Worm (Caenorhabditis elegans) whole organism, midembryonic: ENCODE results near the gene C14A4.7.

ENCODE experiments used
- T22C8.4 ChIP-seq: fragments of 200-800 bp; sonication (Bioruptor generic); IDR thresholded peaks from 2 replicates; pipeline ENCODE4 v1.3.6; 2022; ENCODE audit warnings: missing genetic modification characterization, missing compliant biosample characterization
- cog-1 ChIP-seq: sonication (generic microtip); optimal IDR thresholded peaks from 2 replicates; lab custom pipeline; 2016; ENCODE audit warnings: missing genetic modification characterization, missing compliant biosample characterization
- flt-1 ChIP-seq: fragments of 200-800 bp; sonication (Bioruptor generic); IDR thresholded peaks from 2 replicates; pipeline ENCODE4 v1.3.6; 2022; ENCODE audit warnings: missing genetic modification characterization, missing compliant biosample characterization
- klf-2 ChIP-seq: fragments of 200-800 bp; sonication (Bioruptor generic); conservative IDR thresholded peaks from 2 replicates; pipeline ENCODE4 v1.3.6; 2022; ENCODE audit warnings: missing genetic modification reagents, missing genetic modification characterization, missing compliant biosample characterization
- med-1 ChIP-seq: sonication (generic microtip); optimal IDR thresholded peaks from 2 replicates; lab custom pipeline; 2017; ENCODE audit warnings: missing genetic modification characterization, mild to moderate bottlenecking, missing compliant biosample characterization, antibody characterized with exemption, missing genetic modification reagents; ENCODE audit not compliant: insufficient read depth
- ref-1 ChIP-seq: fragments of 200-800 bp; sonication (Bioruptor generic); conservative IDR thresholded peaks from 2 replicates; pipeline ENCODE4 v1.3.6; 2022; ENCODE audit warnings: missing genetic modification reagents, missing genetic modification characterization, missing compliant biosample characterization
- tab-1 ChIP-seq: fragments of 200-800 bp; sonication (Bioruptor generic); IDR thresholded peaks from 2 replicates; pipeline ENCODE4 v1.3.6; 2022; ENCODE audit warnings: missing genetic modification characterization, missing compliant biosample characterization
- ztf-23 ChIP-seq: fragments of 200-800 bp; sonication (Bioruptor generic); IDR thresholded peaks from 2 replicates; pipeline ENCODE4 v1.3.6; 2022; ENCODE audit warnings: missing genetic modification reagents, missing genetic modification characterization, missing compliant biosample characterization
- ztf-29 ChIP-seq: fragments of 200-800 bp; sonication (Bioruptor generic); IDR thresholded peaks from 2 replicates; pipeline ENCODE4 v1.3.6; 2022; ENCODE audit warnings: missing genetic modification reagents, missing genetic modification characterization, missing compliant biosample characterization

Gene C14A4.7

DNA sequence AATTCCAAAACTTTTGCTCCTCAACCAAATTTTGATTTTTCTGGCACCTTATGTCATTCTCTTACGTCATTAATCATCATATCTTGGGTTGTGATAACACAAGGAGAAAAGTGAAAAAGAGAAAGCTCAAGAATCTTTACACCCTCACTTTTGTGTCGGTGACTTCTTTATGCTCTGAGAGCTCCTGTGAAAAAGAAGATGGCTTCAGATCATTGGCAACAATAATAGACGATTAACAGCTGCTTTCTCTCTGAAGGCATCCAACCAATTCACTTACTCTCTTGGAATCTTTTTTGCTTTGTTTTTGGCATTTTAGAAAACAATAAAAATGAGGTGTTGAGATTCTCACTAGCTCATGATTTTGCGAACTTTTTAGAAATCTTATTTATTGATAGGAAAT is 26.9 kb downstream of the C14A4.7 start:
- no peak for TF ChIP-seq ref-1 (GFP tag; lab: Robert Waterston, UW)
- TF ChIP-seq ztf-29 (GFP tag; lab: Robert Waterston, UW): no peak
- no peak for TF ChIP-seq ztf-23
- no peak for TF ChIP-seq T22C8.4 (GFP tag; lab: Robert Waterston, UW)
- TF ChIP-seq cog-1 (tag; lab: Kevin White, UChicago): no peak
- TF ChIP-seq flt-1 (GFP tag; lab: Robert Waterston, UW): no peak
- no peak for TF ChIP-seq tab-1 (GFP tag; lab: Robert Waterston, UW)
- TF ChIP-seq klf-2 (GFP tag; lab: Robert Waterston, UW): no peak
- no peak for TF ChIP-seq med-1 (GFP tag; lab: Kevin White, UChicago)

DNA sequence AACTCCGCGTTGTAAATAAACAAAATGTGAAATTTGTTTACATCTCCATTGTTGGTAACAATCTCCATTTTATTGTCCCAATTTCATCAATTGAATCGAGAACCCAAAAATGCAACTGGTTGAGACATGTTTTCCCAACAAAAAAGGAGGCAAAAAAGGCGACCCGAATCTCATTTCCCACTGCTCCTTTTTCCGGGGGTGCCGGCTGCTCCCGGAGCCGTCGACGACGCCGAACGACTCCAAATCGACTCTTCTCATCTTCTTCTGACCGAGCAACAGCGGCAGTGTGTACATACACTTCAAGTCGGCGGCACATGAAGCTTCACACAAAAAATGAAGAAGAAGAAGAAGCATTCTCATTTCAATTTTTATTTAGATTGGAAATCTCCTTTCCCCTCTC is 29.9 kb downstream of the C14A4.7 start:
- TF ChIP-seq ztf-29 (GFP tag; lab: Robert Waterston, UW): no peak
- TF ChIP-seq tab-1 (GFP tag; lab: Robert Waterston, UW): no peak
- no peak for TF ChIP-seq flt-1 (GFP tag; lab: Robert Waterston, UW)
- no peak for TF ChIP-seq ztf-23
- no peak for TF ChIP-seq T22C8.4 (GFP tag; lab: Robert Waterston, UW)

DNA sequence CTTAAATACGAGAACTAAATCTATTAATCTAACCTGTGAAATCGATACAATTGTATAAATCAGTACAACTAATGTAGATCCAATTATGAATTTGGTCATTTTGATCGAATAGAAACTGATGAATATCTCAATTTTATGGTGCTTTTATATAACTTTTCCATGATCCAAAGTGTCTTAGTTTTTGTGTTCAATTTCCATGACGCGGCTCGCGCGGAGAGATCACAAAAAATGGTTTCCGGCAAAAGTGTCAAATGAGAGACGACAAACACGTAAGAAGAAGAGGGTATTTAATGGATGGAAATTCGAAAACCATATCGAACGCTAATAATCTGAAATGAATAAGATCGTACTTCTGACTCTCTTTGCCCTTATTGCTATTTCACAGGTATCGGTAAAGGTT is 31.8 kb downstream of the C14A4.7 start, which contains the start of the genes C06A1.6 and C06A1.7:
C06A1.6 (minus strand) TSS at position 101 of the 400 bp plus-strand sequence.
C06A1.7 (plus strand) TSS at position 314 of the 400 bp plus-strand sequence.
- no peak for TF ChIP-seq flt-1 (GFP tag; lab: Robert Waterston, UW)
- no peak for TF ChIP-seq ztf-23
- no peak for TF ChIP-seq klf-2 (GFP tag; lab: Robert Waterston, UW)
- TF ChIP-seq cog-1 (tag; lab: Kevin White, UChicago): no peak
- no peak for TF ChIP-seq T22C8.4 (GFP tag; lab: Robert Waterston, UW)
- no peak for TF ChIP-seq ref-1 (GFP tag; lab: Robert Waterston, UW)
- TF ChIP-seq tab-1 (GFP tag; lab: Robert Waterston, UW): no peak
- TF ChIP-seq ztf-29 (GFP tag; lab: Robert Waterston, UW): no peak
- TF ChIP-seq med-1 (GFP tag; lab: Kevin White, UChicago): no peak

DNA sequence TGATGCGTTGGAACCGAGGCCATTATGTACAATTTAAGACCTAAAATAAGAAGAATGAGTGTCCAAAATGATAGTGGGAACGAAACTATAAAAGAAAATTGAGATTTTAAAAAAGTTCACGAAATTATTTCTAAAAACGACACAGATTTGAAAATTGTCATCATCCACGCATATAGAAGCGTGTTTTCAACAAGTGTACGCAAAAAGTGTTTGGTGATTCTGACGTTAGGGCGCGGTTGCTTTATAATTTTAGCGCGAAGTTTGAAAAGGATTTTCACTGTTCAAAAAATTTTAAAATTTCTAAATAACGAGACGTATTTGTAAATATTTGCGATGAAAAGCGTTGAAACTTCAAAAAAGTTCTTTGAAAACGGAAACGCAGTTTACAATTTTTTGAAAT is 33.0 kb downstream of the C14A4.7 start, which contains the start of gene cdc-48.1:
cdc-48.1 (minus strand) TSS at position 40 of the 400 bp plus-strand sequence.
- peak; percentile 94 for TF ChIP-seq ztf-23
- peak; percentile 94 for TF ChIP-seq flt-1 (GFP tag; lab: Robert Waterston, UW)
- TF ChIP-seq T22C8.4 (GFP tag; lab: Robert Waterston, UW): peak; percentile 76
- peak; percentile 76 for TF ChIP-seq klf-2 (GFP tag; lab: Robert Waterston, UW)
- TF ChIP-seq ref-1 (GFP tag; lab: Robert Waterston, UW): no peak
- peak; percentile 99 for TF ChIP-seq cog-1 (tag; lab: Kevin White, UChicago)
- TF ChIP-seq tab-1 (GFP tag; lab: Robert Waterston, UW): peak; percentile 80
- TF ChIP-seq med-1 (GFP tag; lab: Kevin White, UChicago): peak; percentile 25
- TF ChIP-seq ztf-29 (GFP tag; lab: Robert Waterston, UW): peak; percentile 60; the same call in 1 of the 2 replicates

DNA sequence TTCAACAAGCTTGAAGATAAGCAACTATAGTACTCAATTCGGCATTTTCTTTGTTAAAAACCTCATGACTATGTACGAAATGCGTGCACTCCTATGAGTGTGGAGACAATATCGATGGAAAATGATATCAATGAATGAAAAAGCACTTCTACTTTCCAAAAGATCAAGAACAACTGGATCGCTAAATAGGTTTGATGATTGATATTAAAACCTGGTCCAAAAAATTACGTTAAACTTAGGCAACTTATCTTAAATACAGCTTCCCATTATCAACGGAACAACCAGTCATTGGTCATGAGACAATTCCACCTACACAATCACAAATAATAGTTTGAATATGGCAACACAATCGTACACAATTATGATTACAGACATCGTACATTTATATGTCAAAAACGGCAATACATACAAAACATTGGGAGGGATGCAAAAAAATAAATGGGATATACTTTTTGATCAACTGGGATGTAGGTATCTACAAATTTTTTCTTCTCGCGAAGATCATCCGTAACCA is 36.6 kb downstream of the C14A4.7 start:
- TF ChIP-seq T22C8.4 (GFP tag; lab: Robert Waterston, UW): no peak
- no peak for TF ChIP-seq ztf-29 (GFP tag; lab: Robert Waterston, UW)
- no peak for TF ChIP-seq ztf-23
- TF ChIP-seq ref-1 (GFP tag; lab: Robert Waterston, UW): no peak
- TF ChIP-seq klf-2 (GFP tag; lab: Robert Waterston, UW): no peak
- TF ChIP-seq tab-1 (GFP tag; lab: Robert Waterston, UW): no peak
- TF ChIP-seq cog-1 (tag; lab: Kevin White, UChicago): no peak
- TF ChIP-seq flt-1 (GFP tag; lab: Robert Waterston, UW): no peak
- no peak for TF ChIP-seq med-1 (GFP tag; lab: Kevin White, UChicago)

DNA sequence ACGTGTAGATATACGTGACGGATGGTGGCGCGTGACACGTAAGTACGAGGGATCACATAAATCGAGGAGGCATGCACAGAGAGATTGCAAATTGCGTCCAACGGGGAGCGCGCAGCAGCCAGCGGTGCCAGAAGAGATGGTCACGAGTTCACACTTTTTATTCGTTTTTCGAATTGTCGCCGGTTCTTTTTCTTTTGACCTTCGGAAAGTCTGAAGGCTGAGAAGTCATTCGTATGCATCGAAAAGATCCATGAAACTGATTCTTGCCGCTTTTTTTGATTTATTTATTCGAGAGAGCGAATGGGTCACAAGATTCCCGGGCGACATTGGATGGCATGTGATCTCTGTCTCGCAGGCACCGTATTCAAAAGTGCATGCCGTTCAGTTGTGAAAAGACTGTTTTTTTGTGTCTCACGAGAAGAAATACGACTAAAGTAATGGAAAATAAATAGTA is 37.4 kb downstream of the C14A4.7 start:
- no peak for TF ChIP-seq ref-1 (GFP tag; lab: Robert Waterston, UW)
- TF ChIP-seq ztf-23: 0 out of 2 replicates have a peak, but pooled peaks have one; percentile 20
- 0 out of 2 replicates have a peak, but pooled peaks have one; percentile 41 for TF ChIP-seq flt-1 (GFP tag; lab: Robert Waterston, UW)
- TF ChIP-seq tab-1 (GFP tag; lab: Robert Waterston, UW): no peak
- no peak for TF ChIP-seq klf-2 (GFP tag; lab: Robert Waterston, UW)
- no peak for TF ChIP-seq med-1 (GFP tag; lab: Kevin White, UChicago)

DNA sequence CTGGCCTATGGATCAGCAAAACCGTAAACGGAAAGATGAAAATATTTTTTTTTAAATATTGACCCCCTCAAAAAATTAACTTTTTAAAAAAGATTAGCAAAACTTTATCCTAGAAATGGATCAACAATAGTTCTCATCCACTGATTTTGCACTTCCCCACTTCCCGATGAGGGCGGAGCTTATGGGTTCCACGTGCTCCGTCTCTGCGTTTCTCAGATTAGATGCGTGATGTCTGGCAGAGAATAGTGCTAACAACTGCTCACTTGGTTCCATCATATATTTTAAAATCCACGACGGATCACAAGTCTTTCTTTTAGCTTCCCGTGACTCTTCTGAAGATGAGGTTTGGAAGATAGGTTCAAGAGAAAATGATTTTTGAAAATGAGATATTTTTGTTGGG is 38.0 kb downstream of the C14A4.7 start:
- no peak for TF ChIP-seq ztf-29 (GFP tag; lab: Robert Waterston, UW)
- TF ChIP-seq ztf-23: no peak
- TF ChIP-seq ref-1 (GFP tag; lab: Robert Waterston, UW): no peak
- no peak for TF ChIP-seq med-1 (GFP tag; lab: Kevin White, UChicago)
- TF ChIP-seq T22C8.4 (GFP tag; lab: Robert Waterston, UW): no peak
- TF ChIP-seq tab-1 (GFP tag; lab: Robert Waterston, UW): no peak
- no peak for TF ChIP-seq flt-1 (GFP tag; lab: Robert Waterston, UW)
- TF ChIP-seq cog-1 (tag; lab: Kevin White, UChicago): no peak
- no peak for TF ChIP-seq klf-2 (GFP tag; lab: Robert Waterston, UW)

DNA sequence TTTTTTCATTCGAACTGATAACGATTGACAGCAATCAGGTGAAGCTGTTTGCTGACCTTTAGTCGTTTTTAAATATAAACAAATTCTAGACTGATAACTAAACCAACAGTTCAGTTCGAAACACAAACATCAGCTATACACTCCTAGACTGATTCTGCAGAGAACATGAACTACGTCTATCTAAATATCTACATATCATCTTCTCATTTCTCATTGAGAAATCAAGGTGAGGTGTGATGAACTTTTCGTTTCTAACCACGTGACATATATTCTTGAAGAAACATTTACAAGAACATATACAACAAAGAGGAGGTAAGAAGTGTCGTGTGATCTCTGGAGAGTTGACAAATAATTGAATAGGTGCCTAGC is 39.2 kb downstream of the C14A4.7 start:
- TF ChIP-seq cog-1 (tag; lab: Kevin White, UChicago) (no peak), ref-1 (GFP tag; lab: Robert Waterston, UW) (no peak), flt-1 (GFP tag; lab: Robert Waterston, UW) (no peak), klf-2 (GFP tag; lab: Robert Waterston, UW) (no peak), ztf-29 (GFP tag; lab: Robert Waterston, UW) (no peak), ztf-23 (no peak), med-1 (GFP tag; lab: Kevin White, UChicago) (no peak), T22C8.4 (GFP tag; lab: Robert Waterston, UW) (no peak), tab-1 (GFP tag; lab: Robert Waterston, UW) (no peak)
